Worm (Caenorhabditis elegans): ENCODE measurements around the gene Y47D3B.3.

ce11 chrIII:11378450-11378849, 19.1 kb upstream of the Y47D3B.3 start:
- TF ChIP-seq ets-4 (GFP tag; optimal IDR thresholded peaks at IDR 0.05) (no peak), ztf-25 (GFP tag; IDR thresholded peaks at IDR 0.05) (no peak), lin-40 (tag; optimal IDR thresholded peaks at IDR 0.05) (no peak), aptf-2 (GFP tag; conservative IDR thresholded peaks at IDR 0.05) (no peak)
